Worm (Caenorhabditis elegans) whole organism, L2 larva: Measurements from ENCODE around the gene klp-3.

Experiments used
- F13H6.1 ChIP-seq: sonication (generic microtip); optimal IDR thresholded peaks from 2 replicates; lab custom pipeline; 2016; ENCODE audit warnings: missing genetic modification characterization, missing compliant biosample characterization
- Y55F3AM.14 ChIP-seq: fragments of 200-800 bp; sonication (Bioruptor generic); optimal IDR thresholded peaks from 2 replicates; lab custom pipeline; 2018; ENCODE audit warnings: mild to moderate bottlenecking, missing genetic modification characterization, missing compliant biosample characterization
- aly-2 ChIP-seq: fragments of 150-350 bp; optimal IDR thresholded peaks from 2 replicates; lab custom pipeline; 2014; ENCODE audit warnings: missing biosample characterization, missing genetic modification characterization
- ama-1 ChIP-seq: fragments of 150-350 bp; optimal IDR thresholded peaks from 2 replicates; lab custom pipeline; 2018; ENCODE audit warnings: inconsistent platforms
- blmp-1 ChIP-seq: sonication (generic microtip); optimal IDR thresholded peaks from 2 replicates; lab custom pipeline; 2017; ENCODE audit warnings: missing genetic modification characterization, mild to moderate bottlenecking, missing compliant biosample characterization, antibody characterized with exemption, moderate library complexity; ENCODE audit not compliant: insufficient read depth
- ceh-16 ChIP-seq: fragments of 150-350 bp; optimal IDR thresholded peaks from 2 replicates; lab custom pipeline; 2014; ENCODE audit warnings: missing biosample characterization, missing genetic modification characterization
- crh-2 ChIP-seq: sonication (generic microtip); optimal IDR thresholded peaks from 2 replicates; lab custom pipeline; 2017; ENCODE audit warnings: missing biosample characterization, missing genetic modification characterization
- dmd-4 ChIP-seq: sonication (generic microtip); optimal IDR thresholded peaks from 2 replicates; lab custom pipeline; 2017; ENCODE audit warnings: missing biosample characterization, missing genetic modification characterization
- elt-1 ChIP-seq: fragments of 150-350 bp; optimal IDR thresholded peaks from 2 replicates; lab custom pipeline; 2014; ENCODE audit warnings: missing biosample characterization, missing genetic modification characterization
- fos-1 ChIP-seq: fragments of 150-350 bp; optimal IDR thresholded peaks from 2 replicates; lab custom pipeline; 2014; ENCODE audit warnings: missing biosample characterization, missing genetic modification characterization
- gmeb-1 ChIP-seq: fragments of 150-350 bp; optimal IDR thresholded peaks from 2 replicates; lab custom pipeline; 2014; ENCODE audit warnings: missing biosample characterization, missing genetic modification characterization
- lin-11 ChIP-seq: fragments of 150-350 bp; sonication (generic microtip); optimal IDR thresholded peaks from 2 replicates; lab custom pipeline; 2014; ENCODE audit warnings: missing biosample characterization, missing genetic modification characterization, inconsistent platforms, mixed read lengths
- lin-13 ChIP-seq: fragments of 150-350 bp; optimal IDR thresholded peaks from 2 replicates; lab custom pipeline; 2014; ENCODE audit warnings: missing biosample characterization, missing genetic modification reagents, missing genetic modification characterization
- lsy-2 ChIP-seq, 2 experiments: fragments of 150-350 bp in 1 of 2; sonication (generic microtip) in 1 of 2; optimal IDR thresholded peaks; 2 replicates each; lab custom pipeline; 2014 to 2017; ENCODE audit warnings: missing biosample characterization in 2 of 2, missing genetic modification characterization in 2 of 2
- mab-5 ChIP-seq: fragments of 150-350 bp; optimal IDR thresholded peaks from 2 replicates; lab custom pipeline; 2014; ENCODE audit warnings: missing biosample characterization, missing genetic modification characterization
- mbf-1 ChIP-seq: sonication (generic microtip); optimal IDR thresholded peaks from 2 replicates; lab custom pipeline; 2017; ENCODE audit warnings: missing biosample characterization, missing genetic modification characterization
- nhr-10 ChIP-seq: sonication (generic microtip); optimal IDR thresholded peaks from 2 replicates; lab custom pipeline; 2017; ENCODE audit warnings: missing biosample characterization, missing genetic modification characterization
- nhr-129 ChIP-seq: fragments of 150-350 bp; optimal IDR thresholded peaks from 2 replicates; lab custom pipeline; 2014; ENCODE audit warnings: missing biosample characterization, missing genetic modification characterization
- nhr-21 ChIP-seq: fragments of 150-350 bp; optimal IDR thresholded peaks from 2 replicates; lab custom pipeline; 2014; ENCODE audit warnings: missing biosample characterization, missing genetic modification characterization
- nhr-237 ChIP-seq: fragments of 150-350 bp; optimal IDR thresholded peaks from 2 replicates; lab custom pipeline; 2014; ENCODE audit warnings: missing biosample characterization, missing genetic modification characterization
- nhr-25 ChIP-seq: fragments of 150-350 bp; sonication (generic microtip); optimal IDR thresholded peaks from 3 replicates; lab custom pipeline; 2014; ENCODE audit warnings: missing biosample characterization, missing genetic modification characterization
- nhr-6 ChIP-seq: fragments of 150-350 bp; optimal IDR thresholded peaks from 2 replicates; lab custom pipeline; 2014; ENCODE audit warnings: missing biosample characterization, missing genetic modification characterization
- nhr-77 ChIP-seq: fragments of 150-350 bp; optimal IDR thresholded peaks from 2 replicates; lab custom pipeline; 2014; ENCODE audit warnings: missing biosample characterization, missing genetic modification characterization
- peb-1 ChIP-seq: fragments of 150-350 bp; optimal IDR thresholded peaks from 2 replicates; lab custom pipeline; 2014; ENCODE audit warnings: missing biosample characterization, missing genetic modification characterization
- sem-4 ChIP-seq: fragments of 150-350 bp; optimal IDR thresholded peaks from 2 replicates; lab custom pipeline; 2014; ENCODE audit warnings: missing biosample characterization, missing genetic modification reagents, missing genetic modification characterization
- skn-1 ChIP-seq: sonication (generic microtip); optimal IDR thresholded peaks from 2 replicates; lab custom pipeline; 2017; ENCODE audit warnings: missing biosample characterization, missing genetic modification characterization
- sma-3 ChIP-seq: sonication (generic microtip); optimal IDR thresholded peaks from 2 replicates; lab custom pipeline; 2016; ENCODE audit warnings: missing genetic modification reagents, missing genetic modification characterization, missing compliant biosample characterization
- sma-9 ChIP-seq, 2 experiments: fragments of 150-350 bp in 1 of 2; sonication (generic microtip) in 1 of 2; optimal IDR thresholded peaks; 2 replicates each; lab custom pipeline; 2014 to 2016; ENCODE audit warnings: missing genetic modification characterization in 2 of 2, mild to moderate bottlenecking in 1 of 2, missing biosample characterization in 1 of 2, missing compliant biosample characterization in 1 of 2, missing genetic modification reagents in 1 of 2, moderate library complexity in 1 of 2
- snpc-4 ChIP-seq: fragments of 150-350 bp; optimal IDR thresholded peaks from 2 replicates; lab custom pipeline; 2014; ENCODE audit warnings: missing biosample characterization, missing genetic modification characterization
- unc-39 ChIP-seq: fragments of 150-350 bp; optimal IDR thresholded peaks from 2 replicates; lab custom pipeline; 2014; ENCODE audit warnings: missing biosample characterization, missing genetic modification characterization
- unc-62 ChIP-seq: fragments of 150-350 bp; optimal IDR thresholded peaks from 2 replicates; lab custom pipeline; 2014; ENCODE audit warnings: missing biosample characterization, missing genetic modification reagents, missing genetic modification characterization
- zag-1 ChIP-seq: fragments of 150-350 bp; optimal IDR thresholded peaks from 2 replicates; lab custom pipeline; 2014; ENCODE audit warnings: missing biosample characterization, missing genetic modification characterization
- ztf-4 ChIP-seq: fragments of 150-350 bp; optimal IDR thresholded peaks from 2 replicates; lab custom pipeline; 2014; ENCODE audit warnings: missing biosample characterization, missing genetic modification characterization

klp-3 gene

DNA sequence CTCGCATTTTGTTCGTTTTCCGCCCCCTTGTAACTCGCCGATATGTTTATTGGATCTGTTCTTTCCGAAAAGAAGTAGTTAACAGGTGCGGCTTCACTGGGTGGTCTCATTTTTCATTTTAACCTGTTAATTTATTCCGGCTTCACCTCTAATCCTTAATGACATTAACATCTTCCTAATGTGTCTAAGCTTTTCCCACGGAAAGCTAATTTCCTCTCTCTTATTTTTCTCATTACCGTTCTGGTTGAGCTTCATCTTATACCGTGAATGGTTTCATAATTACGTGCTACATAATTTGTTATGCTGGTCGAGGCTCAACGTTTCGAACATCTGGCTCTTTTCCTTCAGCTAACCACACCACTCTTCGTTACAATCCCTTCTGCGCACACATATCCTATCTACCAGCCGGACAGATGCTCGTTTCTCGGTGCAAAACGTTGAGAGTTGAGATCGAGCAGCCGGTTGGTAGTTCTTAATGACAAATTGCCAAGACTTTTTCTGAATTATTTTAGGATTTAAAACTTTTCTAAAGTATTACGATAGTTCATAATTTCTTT, 32.7 kb upstream of the klp-3 start:
- TF ChIP-seq sma-9 (GFP tag; optimal IDR thresholded peaks at IDR 0.05; lab: Kevin White, UChicago) (no peak), sma-9 (tag; optimal IDR thresholded peaks at IDR 0.05; lab: Kevin White, UChicago) (no peak), nhr-25 (no peak), peb-1 (tag; lab: Kevin White, UChicago) (no peak), nhr-6 (no peak), lsy-2 (tag; optimal IDR thresholded peaks at IDR 0.05; lab: Kevin White, UChicago) (no peak), ama-1 (lab: Kevin White, UChicago) (no peak), sma-3 (GFP tag; lab: Kevin White, UChicago) (no peak), gmeb-1 (no peak), lin-13 (GFP tag; lab: Kevin White, UChicago) (no peak), skn-1 (tag; lab: Kevin White, UChicago) (no peak), ceh-16 (tag; lab: Kevin White, UChicago) (no peak), crh-2 (no peak), dmd-4 (tag; lab: Kevin White, UChicago) (no peak), nhr-237 (tag; lab: Kevin White, UChicago) (no peak)

DNA sequence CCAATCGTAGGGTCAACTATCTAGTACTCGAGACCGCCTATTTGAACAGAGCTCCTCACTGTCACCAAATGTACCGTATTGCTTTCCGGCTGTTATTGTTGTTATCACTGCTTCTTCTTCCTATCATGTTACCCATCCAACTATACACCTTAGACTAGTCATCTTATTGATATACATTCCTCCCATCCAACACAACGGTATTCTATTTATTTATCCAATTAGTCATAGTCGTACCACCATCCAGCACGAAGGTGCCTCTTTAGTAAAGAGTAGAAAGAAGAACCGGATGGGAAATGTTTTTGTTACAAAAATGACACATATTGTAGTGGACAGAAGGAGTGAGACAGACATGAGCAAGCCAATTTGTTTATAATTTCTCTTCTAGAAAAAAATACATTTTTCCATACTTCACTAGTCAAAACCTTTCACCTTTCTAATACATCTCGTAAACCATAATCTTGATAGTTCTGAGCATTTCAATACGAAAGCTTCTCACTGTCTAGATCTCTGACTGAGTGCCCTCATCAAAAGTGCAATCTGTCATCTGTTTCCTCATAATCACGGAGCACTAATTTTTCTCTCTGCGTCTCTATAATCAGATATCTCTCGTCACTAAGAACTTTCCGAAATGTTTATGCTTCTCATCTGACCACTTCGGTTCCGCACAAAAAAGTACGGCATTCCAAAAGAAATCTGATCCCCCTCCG, 31.8 kb upstream of the klp-3 start:
- no peak for TF ChIP-seq nhr-10 (tag; lab: Kevin White, UChicago)
- no peak for TF ChIP-seq lin-13 (GFP tag; lab: Kevin White, UChicago)
- no peak for TF ChIP-seq unc-39
- TF ChIP-seq lin-11 (tag; lab: Kevin White, UChicago) = no peak
- no peak for TF ChIP-seq nhr-129 (tag; lab: Kevin White, UChicago)
- TF ChIP-seq sem-4 (tag; lab: Kevin White, UChicago) = no peak
- TF ChIP-seq F13H6.1 (tag; lab: Kevin White, UChicago) = no peak
- TF ChIP-seq mab-5 (tag; lab: Kevin White, UChicago) = no peak

DNA sequence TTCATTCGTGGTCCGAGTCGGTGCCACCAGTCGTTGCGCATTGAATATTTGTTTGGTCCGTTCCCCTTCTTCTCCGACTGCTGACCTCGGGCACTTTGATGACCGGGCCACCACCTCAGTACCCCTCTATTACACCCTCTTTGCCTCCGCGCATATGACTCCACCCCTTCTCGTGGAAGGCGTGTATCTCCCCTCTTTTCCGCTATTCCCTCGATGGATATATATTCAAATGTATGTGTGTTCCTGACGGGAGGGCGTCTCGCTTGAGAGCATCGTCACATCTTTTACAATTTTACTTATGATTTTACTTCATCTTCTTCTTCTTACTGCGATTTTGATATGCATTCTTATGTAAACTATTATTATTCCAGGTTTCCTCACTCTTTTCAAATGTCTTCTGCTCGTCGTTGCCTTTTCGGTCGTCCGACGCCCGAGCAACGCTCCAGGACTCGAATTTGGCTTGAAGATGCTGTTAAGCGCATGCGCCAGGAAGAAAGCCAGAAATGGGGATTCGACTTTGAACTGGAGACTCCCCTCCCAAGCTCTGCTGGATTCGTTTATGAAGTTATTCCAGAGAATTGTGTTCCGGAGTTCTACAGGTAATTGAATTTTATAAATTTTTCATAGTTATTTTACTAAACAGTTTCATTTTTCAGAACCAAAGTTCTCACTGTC, 31.1 kb upstream of the klp-3 start, which contains the start of gene cki-1:
cki-1 (plus strand) TSS at position 372 of the 675 bp plus-strand sequence.
- TF ChIP-seq nhr-21 = no peak
- no peak for TF ChIP-seq dmd-4 (tag; lab: Kevin White, UChicago)
- no peak for TF ChIP-seq ztf-4
- no peak for TF ChIP-seq unc-62 (GFP tag; lab: Kevin White, UChicago)
- TF ChIP-seq zag-1 (tag; lab: Kevin White, UChicago) = no peak
- TF ChIP-seq nhr-77 (tag; lab: Kevin White, UChicago) = no peak
- no peak for TF ChIP-seq unc-39
- no peak for TF ChIP-seq blmp-1 (tag; lab: Kevin White, UChicago)
- no peak for TF ChIP-seq Y55F3AM.14
- no peak for TF ChIP-seq lin-13 (GFP tag; lab: Kevin White, UChicago)
- no peak for TF ChIP-seq ama-1 (lab: Kevin White, UChicago)
- TF ChIP-seq fos-1 (tag; lab: Kevin White, UChicago) = no peak
- TF ChIP-seq gmeb-1 = no peak
- TF ChIP-seq elt-1 = no peak
- no peak for TF ChIP-seq crh-2
- no peak for TF ChIP-seq snpc-4 (tag; lab: Kevin White, UChicago)
- TF ChIP-seq sma-3 (GFP tag; lab: Kevin White, UChicago) = no peak
- TF ChIP-seq sma-9 (GFP tag; optimal IDR thresholded peaks at IDR 0.05; lab: Kevin White, UChicago) = no peak
- TF ChIP-seq sma-9 (tag; optimal IDR thresholded peaks at IDR 0.05; lab: Kevin White, UChicago) = no peak
- no peak for TF ChIP-seq aly-2
- no peak for TF ChIP-seq mbf-1 (tag; lab: Kevin White, UChicago)

DNA sequence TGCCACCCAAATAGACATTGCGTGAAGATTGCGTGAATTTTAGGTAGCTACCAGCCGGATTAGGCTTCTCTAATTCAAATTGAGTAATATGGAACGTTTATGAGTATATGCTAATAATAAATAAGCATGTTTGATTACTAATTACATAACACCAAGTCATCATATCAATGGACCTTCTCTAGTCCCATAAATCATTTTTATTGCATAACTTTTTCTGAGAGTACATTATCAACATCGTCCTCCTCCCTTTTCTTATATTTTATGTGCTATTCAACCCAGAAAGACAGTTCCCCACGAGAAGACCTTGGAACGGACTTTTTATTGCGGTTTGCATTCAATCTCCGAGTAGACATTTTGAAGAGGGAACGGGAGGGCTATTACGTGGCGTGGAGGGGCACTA, 29.8 kb upstream of the klp-3 start:
- TF ChIP-seq nhr-129 (tag; lab: Kevin White, UChicago) (no peak), snpc-4 (tag; lab: Kevin White, UChicago) (no peak), fos-1 (tag; lab: Kevin White, UChicago) (no peak), zag-1 (tag; lab: Kevin White, UChicago) (no peak), lin-11 (tag; lab: Kevin White, UChicago) (no peak)
